Worm (Caenorhabditis elegans) whole organism, L4 larva: ENCODE measurements around the gene F31E3.12.
A peak's percentile ranks its signal among the peaks of the same experiment; 100 is the strongest.

ENCODE experiments used
- F26F4.8 ChIP-seq: fragments of 200-800 bp; sonication (Bioruptor generic); conservative IDR thresholded peaks from 2 replicates; pipeline ENCODE4 v1.3.6; 2022; ENCODE audit warnings: missing genetic modification characterization, missing compliant biosample characterization
- R02D3.7 ChIP-seq: fragments of 150-350 bp; sonication (generic microtip); optimal IDR thresholded peaks from 3 replicates; lab custom pipeline; 2014; ENCODE audit warnings: missing biosample characterization, missing genetic modification characterization
- Y48G9A.11 ChIP-seq: fragments of 200-800 bp; sonication (Bioruptor generic); IDR thresholded peaks from 2 replicates; pipeline ENCODE4 v1.3.6; 2022; ENCODE audit warnings: missing genetic modification reagents, missing genetic modification characterization, missing compliant biosample characterization
- ZK546.5 ChIP-seq, 2 experiments: sonication (generic microtip); optimal IDR thresholded peaks; 2 replicates each; lab custom pipeline; 2017; ENCODE audit warnings: missing biosample characterization in 2 of 2, missing genetic modification characterization in 2 of 2
- ama-1 ChIP-seq: fragments of 150-350 bp; optimal IDR thresholded peaks from 2 replicates; lab custom pipeline; 2014; ENCODE audit warnings: inconsistent platforms, mixed read lengths
- attf-4 ChIP-seq: sonication (generic microtip); optimal IDR thresholded peaks from 3 replicates; lab custom pipeline; 2017; ENCODE audit warnings: missing biosample characterization, missing genetic modification characterization
- ceh-28 ChIP-seq: fragments of 150-350 bp; optimal IDR thresholded peaks from 2 replicates; lab custom pipeline; 2014; ENCODE audit warnings: missing biosample characterization, missing genetic modification reagents, missing genetic modification characterization
- ceh-32 ChIP-seq: sonication (generic microtip); optimal IDR thresholded peaks from 2 replicates; lab custom pipeline; 2016; ENCODE audit warnings: mild to moderate bottlenecking, missing genetic modification characterization, missing compliant biosample characterization; ENCODE audit not compliant: poor library complexity
- ceh-44 ChIP-seq: fragments of 200-800 bp; sonication (Bioruptor generic); IDR thresholded peaks from 2 replicates; pipeline ENCODE4 v1.3.6; 2022; ENCODE audit warnings: missing genetic modification reagents, missing genetic modification characterization, missing compliant biosample characterization
- cey-2 ChIP-seq: sonication (generic microtip); optimal IDR thresholded peaks from 3 replicates; lab custom pipeline; 2017; ENCODE audit warnings: missing genetic modification characterization, mild to moderate bottlenecking, missing compliant biosample characterization, antibody characterized with exemption, borderline replicate concordance; ENCODE audit not compliant: insufficient read depth
- daf-12 ChIP-seq: fragments of 150-350 bp; optimal IDR thresholded peaks from 2 replicates; lab custom pipeline; 2014; ENCODE audit warnings: missing biosample characterization, missing genetic modification reagents, missing genetic modification characterization
- dmd-6 ChIP-seq: fragments of 200-800 bp; sonication (Bioruptor generic); IDR thresholded peaks from 2 replicates; pipeline ENCODE4 v1.3.6; 2022; ENCODE audit warnings: missing genetic modification reagents, missing genetic modification characterization, missing compliant biosample characterization
- dmd-8 ChIP-seq: fragments of 200-800 bp; sonication (Bioruptor generic); IDR thresholded peaks from 2 replicates; pipeline ENCODE4 v1.3.6; 2022; ENCODE audit warnings: missing genetic modification characterization, missing compliant biosample characterization
- dmd-9 ChIP-seq: fragments of 200-800 bp; sonication (Bioruptor generic); IDR thresholded peaks from 2 replicates; pipeline ENCODE4 v1.3.6; 2022; ENCODE audit warnings: missing genetic modification reagents, missing genetic modification characterization, missing compliant biosample characterization
- egl-27 ChIP-seq: sonication (generic microtip); optimal IDR thresholded peaks from 3 replicates; lab custom pipeline; 2017; ENCODE audit warnings: missing biosample characterization, missing genetic modification reagents, missing genetic modification characterization
- egl-43 ChIP-seq: fragments of 200-800 bp; sonication (Bioruptor generic); IDR thresholded peaks from 2 replicates; pipeline ENCODE4 v1.3.6; 2022; ENCODE audit warnings: missing genetic modification reagents, missing genetic modification characterization, missing compliant biosample characterization
- fkh-10 ChIP-seq: fragments of 150-350 bp; optimal IDR thresholded peaks from 2 replicates; lab custom pipeline; 2014; ENCODE audit warnings: missing biosample characterization, missing genetic modification reagents, missing genetic modification characterization
- fos-1 ChIP-seq: fragments of 150-350 bp; optimal IDR thresholded peaks from 2 replicates; lab custom pipeline; 2014; ENCODE audit warnings: missing biosample characterization, missing genetic modification characterization
- hlh-11 ChIP-seq: fragments of 200-800 bp; sonication (Bioruptor generic); optimal IDR thresholded peaks from 2 replicates; lab custom pipeline; 2018; ENCODE audit warnings: mild to moderate bottlenecking, missing genetic modification characterization, missing compliant biosample characterization
- hlh-30 ChIP-seq: sonication (generic microtip); optimal IDR thresholded peaks from 2 replicates; lab custom pipeline; 2017; ENCODE audit warnings: antibody characterized with exemption, mild to moderate bottlenecking, missing genetic modification characterization, missing compliant biosample characterization; ENCODE audit not compliant: insufficient read depth
- hmg-1.1 ChIP-seq: fragments of 200-800 bp; sonication (Bioruptor generic); IDR thresholded peaks from 2 replicates; pipeline ENCODE4 v1.3.6; 2022; ENCODE audit warnings: missing genetic modification reagents, missing genetic modification characterization, missing compliant biosample characterization
- jun-1 ChIP-seq: fragments of 150-350 bp; optimal IDR thresholded peaks from 2 replicates; lab custom pipeline; 2014; ENCODE audit warnings: missing biosample characterization, missing genetic modification reagents, missing genetic modification characterization
- lin-13 ChIP-seq: fragments of 150-350 bp; optimal IDR thresholded peaks from 2 replicates; lab custom pipeline; 2014; ENCODE audit warnings: missing biosample characterization, missing genetic modification reagents, missing genetic modification characterization
- lin-39 ChIP-seq: fragments of 150-350 bp; optimal IDR thresholded peaks from 2 replicates; lab custom pipeline; 2014; ENCODE audit warnings: missing biosample characterization, missing genetic modification reagents, missing genetic modification characterization
- lir-3 ChIP-seq: sonication (generic microtip); optimal IDR thresholded peaks from 2 replicates; lab custom pipeline; 2016; ENCODE audit warnings: mild to moderate bottlenecking, missing genetic modification characterization, missing compliant biosample characterization
- mdl-1 ChIP-seq, 2 experiments: fragments of 150-350 bp in 1 of 2; sonication (generic microtip) in 1 of 2; optimal IDR thresholded peaks; 2 replicates each; lab custom pipeline; 2014 to 2017; ENCODE audit warnings: missing biosample characterization in 2 of 2, missing genetic modification characterization in 2 of 2
- mdt-29 ChIP-seq: fragments of 200-800 bp; sonication (Bioruptor generic); IDR thresholded peaks from 2 replicates; pipeline ENCODE4 v1.3.6; 2022; ENCODE audit warnings: missing genetic modification reagents, missing genetic modification characterization, missing compliant biosample characterization
- mes-2 ChIP-seq: sonication (generic microtip); optimal IDR thresholded peaks from 2 replicates; lab custom pipeline; 2016; ENCODE audit warnings: missing genotype, mild to moderate bottlenecking, missing genetic modification characterization, missing compliant biosample characterization; ENCODE audit not compliant: poor library complexity, severe bottlenecking
- mxl-2 ChIP-seq: fragments of 200-800 bp; sonication (Bioruptor generic); conservative IDR thresholded peaks from 2 replicates; pipeline ENCODE4 v1.3.6; 2022; ENCODE audit warnings: missing genetic modification reagents, missing genetic modification characterization, missing compliant biosample characterization
- mxl-3 ChIP-seq: fragments of 200-800 bp; sonication (Bioruptor generic); optimal IDR thresholded peaks from 2 replicates; lab custom pipeline; 2018; ENCODE audit warnings: mild to moderate bottlenecking, missing genetic modification characterization, missing compliant biosample characterization
- nhr-102 ChIP-seq: sonication (generic microtip); optimal IDR thresholded peaks from 2 replicates; lab custom pipeline; 2016; ENCODE audit warnings: mild to moderate bottlenecking, missing genetic modification characterization, moderate library complexity, missing compliant biosample characterization
- nhr-237 ChIP-seq: sonication (generic microtip); optimal IDR thresholded peaks from 2 replicates; lab custom pipeline; 2017; ENCODE audit warnings: missing biosample characterization, missing genetic modification characterization
- nhr-25 ChIP-seq: sonication (generic microtip); optimal IDR thresholded peaks from 2 replicates; lab custom pipeline; 2017; ENCODE audit warnings: missing genetic modification characterization, mild to moderate bottlenecking, missing compliant biosample characterization, antibody characterized with exemption, moderate library complexity, borderline replicate concordance; ENCODE audit not compliant: insufficient read depth
- nhr-41 ChIP-seq: fragments of 200-800 bp; sonication (Bioruptor generic); IDR thresholded peaks from 2 replicates; pipeline ENCODE4 v1.3.6; 2022; ENCODE audit warnings: missing genetic modification reagents, missing genetic modification characterization, missing compliant biosample characterization
- nhr-48 ChIP-seq: sonication (generic microtip); optimal IDR thresholded peaks from 2 replicates; lab custom pipeline; 2016; ENCODE audit warnings: mild to moderate bottlenecking, missing genetic modification characterization, missing compliant biosample characterization
- nhr-76 ChIP-seq: fragments of 150-350 bp; optimal IDR thresholded peaks from 2 replicates; lab custom pipeline; 2014; ENCODE audit warnings: missing biosample characterization, missing genetic modification characterization
- pha-4 ChIP-seq, 2 experiments: fragments of 150-350 bp in 1 of 2; fragments of 200-800 bp in 1 of 2; sonication (Bioruptor generic) in 1 of 2; IDR thresholded peaks in 1 of 2; optimal IDR thresholded peaks in 1 of 2; 2 replicates each; pipeline versions ENCODE4 v1.3.6 to Lab custom; 2014 to 2022; ENCODE audit warnings: missing genetic modification characterization in 2 of 2, missing genetic modification reagents in 2 of 2, missing biosample characterization in 1 of 2, missing compliant biosample characterization in 1 of 2
- rbr-2 ChIP-seq: sonication (generic microtip); optimal IDR thresholded peaks from 2 replicates; lab custom pipeline; 2016; ENCODE audit warnings: missing genotype, missing genetic modification characterization, missing compliant biosample characterization
- saeg-2 ChIP-seq: fragments of 200-800 bp; sonication (Bioruptor generic); IDR thresholded peaks from 2 replicates; pipeline ENCODE4 v1.3.6; 2022; ENCODE audit warnings: missing genetic modification reagents, missing genetic modification characterization, missing compliant biosample characterization
- skn-1 ChIP-seq: fragments of 150-350 bp; optimal IDR thresholded peaks from 2 replicates; lab custom pipeline; 2014; ENCODE audit warnings: missing biosample characterization, missing genetic modification characterization
- spr-3 ChIP-seq: fragments of 200-800 bp; sonication (Bioruptor generic); optimal IDR thresholded peaks from 2 replicates; lab custom pipeline; 2018; ENCODE audit warnings: mild to moderate bottlenecking, missing genetic modification characterization, missing compliant biosample characterization
- tag-97 ChIP-seq: fragments of 200-800 bp; sonication (Bioruptor generic); IDR thresholded peaks from 2 replicates; pipeline ENCODE4 v1.3.6; 2022; ENCODE audit warnings: missing genetic modification characterization, missing compliant biosample characterization
- tra-1 ChIP-seq: fragments of 200-800 bp; sonication (Bioruptor generic); IDR thresholded peaks from 2 replicates; pipeline ENCODE4 v1.3.6; 2022; ENCODE audit warnings: missing genetic modification reagents, missing genetic modification characterization, missing compliant biosample characterization
- unc-130 ChIP-seq: sonication (generic microtip); optimal IDR thresholded peaks from 2 replicates; lab custom pipeline; 2016; ENCODE audit warnings: missing genetic modification reagents, missing genetic modification characterization, missing compliant biosample characterization
- unc-62 ChIP-seq, 3 experiments: fragments of 150-350 bp in 1 of 3; sonication (generic microtip); optimal IDR thresholded peaks in 2 of 3; peaks in 1 of 3; 1 replicate in 1 of 3; 2 replicates in 2 of 3; lab custom pipeline; 2014 to 2017; ENCODE audit warnings: missing biosample characterization in 3 of 3, missing genetic modification characterization in 3 of 3, missing genetic modification reagents in 3 of 3, missing genotype in 1 of 3
- zag-1 ChIP-seq: fragments of 150-350 bp; optimal IDR thresholded peaks from 2 replicates; lab custom pipeline; 2014; ENCODE audit warnings: missing biosample characterization, missing genetic modification characterization
- zfp-2 ChIP-seq: sonication (generic microtip); optimal IDR thresholded peaks from 2 replicates; lab custom pipeline; 2016; ENCODE audit warnings: mild to moderate bottlenecking, missing genetic modification characterization, missing compliant biosample characterization
- zip-11 ChIP-seq: fragments of 200-800 bp; sonication (Bioruptor generic); IDR thresholded peaks from 2 replicates; pipeline ENCODE4 v1.3.6; 2022; ENCODE audit warnings: missing genetic modification characterization, missing compliant biosample characterization
- zip-2 ChIP-seq: fragments of 150-350 bp; optimal IDR thresholded peaks from 2 replicates; lab custom pipeline; 2014; ENCODE audit warnings: missing biosample characterization, missing genetic modification characterization
- ztf-7 ChIP-seq: fragments of 150-350 bp; optimal IDR thresholded peaks from 2 replicates; lab custom pipeline; 2014; ENCODE audit warnings: missing biosample characterization, missing genetic modification characterization

F31E3.12 gene

ce11 chrIII:6978875-6979274, 9.7 kb downstream of the F31E3.12 start (continued):
- TF ChIP-seq F26F4.8 (GFP tag; lab: Robert Waterston, UW) (no peak), nhr-237 (tag; lab: Kevin White, UChicago) (no peak), jun-1 (tag; lab: Kevin White, UChicago) (no peak), ztf-7 (tag; lab: Kevin White, UChicago) (no peak), dmd-9 (no peak), fos-1 (no peak), dmd-8 (no peak), mxl-3 (GFP tag; lab: Kevin White, UChicago) (peak; percentile 58), mdl-1 (tag; optimal IDR thresholded peaks at IDR 0.05; lab: Kevin White, UChicago) (peak in 1 of 2 experiments; percentile 56), ZK546.5 (tag; optimal IDR thresholded peaks at IDR 0.05; lab: Kevin White, UChicago) (no peak), Y48G9A.11 (GFP tag; lab: Robert Waterston, UW) (no peak), unc-130 (GFP tag; lab: Kevin White, UChicago) (no peak), tag-97 (no peak), mdt-29 (GFP tag; lab: Robert Waterston, UW) (no peak), skn-1 (tag; lab: Kevin White, UChicago) (no peak), ceh-32 (tag; lab: Kevin White, UChicago) (no peak), ceh-28 (no peak), tra-1 (GFP tag; lab: Robert Waterston, UW) (0 out of 2 replicates have a peak, but pooled peaks have one; percentile 11), saeg-2 (no peak), egl-43 (GFP tag; lab: Robert Waterston, UW) (no peak), nhr-25 (tag; lab: Kevin White, UChicago) (peak; percentile 67), zip-11 (no peak), nhr-48 (tag; lab: Kevin White, UChicago) (no peak), lin-39 (tag; lab: Kevin White, UChicago) (no peak), rbr-2 (tag; lab: Kevin White, UChicago) (peak; percentile 47), nhr-102 (tag; lab: Kevin White, UChicago) (no peak), attf-4 (tag; lab: Kevin White, UChicago) (no peak), ceh-44 (no peak), nhr-76 (tag; lab: Kevin White, UChicago) (no peak), nhr-41 (GFP tag; lab: Robert Waterston, UW) (no peak), hlh-11 (tag; lab: Kevin White, UChicago) (peak; percentile 75), cey-2 (no peak), mes-2 (tag; lab: Kevin White, UChicago) (peak; percentile 49), daf-12 (tag; lab: Kevin White, UChicago) (no peak), zag-1 (tag; lab: Kevin White, UChicago) (no peak), mxl-2 (GFP tag; lab: Robert Waterston, UW) (no peak), zip-2 (no peak), ama-1 (lab: Kevin White, UChicago) (no peak), pha-4 (GFP tag; IDR thresholded peaks at IDR 0.05; lab: Robert Waterston, UW) (no peak), pha-4 (tag; optimal IDR thresholded peaks at IDR 0.05; lab: Kevin White, UChicago) (no peak), R02D3.7 (tag; lab: Kevin White, UChicago) (no peak), hmg-1.1 (peak; percentile 34; the same call in 1 of the 2 replicates), egl-27 (no peak), lir-3 (tag; lab: Kevin White, UChicago) (no peak), lin-13 (no peak), zfp-2 (tag; lab: Kevin White, UChicago) (no peak), fkh-10 (GFP tag; lab: Kevin White, UChicago) (no peak), unc-62 (GFP tag; optimal IDR thresholded peaks at IDR 0.05 in 1 of 2; lab: Kevin White, UChicago) (peak in 1 of 2 experiments; percentile 100), unc-62 (tag; optimal IDR thresholded peaks at IDR 0.05; lab: Kevin White, UChicago) (no peak), spr-3 (GFP tag; lab: Kevin White, UChicago) (no peak), hlh-30 (tag; lab: Kevin White, UChicago) (peak; percentile 68), dmd-6 (GFP tag; lab: Robert Waterston, UW) (no peak)
